Fruit fly (Drosophila melanogaster) whole organism, pupa: ENCODE results near the gene CG7341.

Experiments used
- CG10348 ChIP-seq: fragments of 200-800 bp; sonication (Bioruptor generic); IDR thresholded peaks from 2 replicates; pipeline ENCODE4 v1.3.6; 2022; ENCODE audit warnings: missing biosample characterization, missing genetic modification characterization
- CG13204 ChIP-seq: fragments of 200-800 bp; sonication (Bioruptor generic); optimal IDR thresholded peaks from 2 replicates; lab custom pipeline; 2018; ENCODE audit warnings: missing biosample characterization, mild to moderate bottlenecking, missing genetic modification characterization, moderate library complexity
- CG15710 ChIP-seq: fragments of 200-800 bp; sonication (Bioruptor generic); optimal IDR thresholded peaks from 2 replicates; lab custom pipeline; 2018; ENCODE audit warnings: missing biosample characterization, mild to moderate bottlenecking, missing genetic modification characterization, moderate library complexity
- CG17806 ChIP-seq: fragments of 200-800 bp; sonication (Bioruptor generic); optimal IDR thresholded peaks from 2 replicates; lab custom pipeline; 2018; ENCODE audit warnings: missing biosample characterization, mild to moderate bottlenecking, missing genetic modification characterization, moderate library complexity
- CG32121 ChIP-seq: fragments of 200-800 bp; sonication (Bioruptor generic); IDR thresholded peaks from 2 replicates; pipeline ENCODE4 v1.3.6; 2022; ENCODE audit warnings: missing biosample characterization, missing genetic modification characterization
- CG34367 ChIP-seq: fragments of 200-800 bp; sonication (Bioruptor generic); optimal IDR thresholded peaks from 2 replicates; lab custom pipeline; 2018; ENCODE audit warnings: missing biosample characterization, mild to moderate bottlenecking, missing genetic modification characterization
- CG8159 ChIP-seq: fragments of 200-800 bp; sonication (Bioruptor generic); optimal IDR thresholded peaks from 3 replicates; lab custom pipeline; 2018; ENCODE audit warnings: missing biosample characterization, mild to moderate bottlenecking, missing genetic modification characterization, moderate library complexity
- CG9948 ChIP-seq: fragments of 200-800 bp; sonication (Bioruptor generic); optimal IDR thresholded peaks from 2 replicates; lab custom pipeline; 2018; ENCODE audit warnings: missing biosample characterization, mild to moderate bottlenecking, missing genetic modification characterization, moderate library complexity
- EcR ChIP-seq: fragments of 200-800 bp; sonication (Bioruptor generic); optimal IDR thresholded peaks from 3 replicates; lab custom pipeline; 2019; ENCODE audit warnings: missing biosample characterization, missing genetic modification characterization, mild to moderate bottlenecking, moderate library complexity, missing genetic modification reagents
- Ets98B ChIP-seq: fragments of 200-800 bp; sonication (Bioruptor generic); IDR thresholded peaks from 2 replicates; pipeline ENCODE4 v1.3.6; 2022; ENCODE audit warnings: missing biosample characterization, missing genetic modification characterization
- fd96Ca ChIP-seq: fragments of 200-800 bp; sonication (Bioruptor generic); IDR thresholded peaks from 3 replicates; pipeline ENCODE4 v1.3.6; 2022; ENCODE audit warnings: missing biosample characterization, missing genetic modification characterization
- gl ChIP-seq: fragments of 200-800 bp; sonication (Bioruptor generic); optimal IDR thresholded peaks from 2 replicates; lab custom pipeline; 2018; ENCODE audit warnings: missing biosample characterization, mild to moderate bottlenecking, missing genetic modification characterization

- TF ChIP-seq CG10348: no peak
- TF ChIP-seq CG32121 (GFP tag; lab: Robert Waterston, UW): no peak
- TF ChIP-seq CG15710 (tag; lab: Kevin White, UChicago): no peak
- no peak for TF ChIP-seq CG34367 (tag; lab: Kevin White, UChicago)
- TF ChIP-seq fd96Ca (GFP tag; lab: Robert Waterston, UW): 0 out of 3 replicates have a peak, but pooled peaks have one; percentile 39
- peak; percentile 15 for TF ChIP-seq gl
- TF ChIP-seq EcR (GFP tag; lab: Kevin White, UChicago): peak; percentile 99
- no peak for TF ChIP-seq CG17806 (tag; lab: Kevin White, UChicago)
- no peak for TF ChIP-seq CG8159 (tag; lab: Kevin White, UChicago)
- TF ChIP-seq CG13204: peak; percentile 4
- no peak for TF ChIP-seq Ets98B (GFP tag; lab: Robert Waterston, UW)
- TF ChIP-seq CG9948 (tag; lab: Kevin White, UChicago): no peak
Measured at dm6 chr3L:18081957-18082356, 30.8 kb upstream of the CG7341 start.
